Worm (Caenorhabditis elegans) whole organism, L3 larva: ENCODE data around the gene C17B7.9.

ENCODE experiments used
- R02D3.7 ChIP-seq: fragments of 150-350 bp; optimal IDR thresholded peaks from 2 replicates; lab custom pipeline; 2014; ENCODE audit warnings: missing biosample characterization, missing genetic modification characterization
- ZK546.5 ChIP-seq: sonication (generic microtip); optimal IDR thresholded peaks from 2 replicates; lab custom pipeline; 2017; ENCODE audit warnings: missing biosample characterization, missing genetic modification characterization
- aly-2 ChIP-seq: fragments of 150-350 bp; optimal IDR thresholded peaks from 2 replicates; lab custom pipeline; 2014; ENCODE audit warnings: missing biosample characterization, missing genetic modification characterization
- ama-1 ChIP-seq: fragments of 150-350 bp; optimal IDR thresholded peaks from 2 replicates; lab custom pipeline; 2018
- ceh-16 ChIP-seq: sonication (generic microtip); optimal IDR thresholded peaks from 2 replicates; lab custom pipeline; 2017; ENCODE audit warnings: missing biosample characterization, missing genetic modification characterization
- ceh-82 ChIP-seq: fragments of 150-350 bp; optimal IDR thresholded peaks from 2 replicates; lab custom pipeline; 2014; ENCODE audit warnings: missing biosample characterization, missing genetic modification characterization
- ceh-9 ChIP-seq: sonication (generic microtip); optimal IDR thresholded peaks from 2 replicates; lab custom pipeline; 2018; ENCODE audit warnings: missing biosample characterization, missing genetic modification characterization
- daf-12 ChIP-seq: fragments of 150-350 bp; optimal IDR thresholded peaks from 2 replicates; lab custom pipeline; 2014; ENCODE audit warnings: missing biosample characterization, missing genetic modification reagents, missing genetic modification characterization
- egl-27 ChIP-seq: sonication (generic microtip); optimal IDR thresholded peaks from 4 replicates; lab custom pipeline; 2017; ENCODE audit warnings: missing biosample characterization, missing genetic modification reagents, missing genetic modification characterization
- egl-5 ChIP-seq: fragments of 150-350 bp; optimal IDR thresholded peaks from 2 replicates; lab custom pipeline; 2017; ENCODE audit warnings: missing biosample characterization, missing genetic modification reagents, missing genetic modification characterization, inconsistent platforms
- elt-2 ChIP-seq: sonication (generic microtip); optimal IDR thresholded peaks from 2 replicates; lab custom pipeline; 2016; ENCODE audit warnings: missing genetic modification reagents, mild to moderate bottlenecking, missing genetic modification characterization, missing compliant biosample characterization
- elt-3 ChIP-seq, 3 experiments: fragments of 150-350 bp in 1 of 3; sonication (generic microtip) in 2 of 3; optimal IDR thresholded peaks; 2 replicates in 2 of 3; 4 replicates in 1 of 3; lab custom pipeline; 2014 to 2017; ENCODE audit warnings: missing biosample characterization in 3 of 3, missing genetic modification characterization in 3 of 3
- eor-1 ChIP-seq, 2 experiments: fragments of 150-350 bp; optimal IDR thresholded peaks; 2 replicates each; lab custom pipeline; 2014 to 2018; ENCODE audit warnings: missing biosample characterization in 2 of 2, missing genetic modification characterization in 2 of 2
- fkh-10 ChIP-seq: sonication (generic microtip); optimal IDR thresholded peaks from 2 replicates; lab custom pipeline; 2017; ENCODE audit warnings: missing biosample characterization, missing genetic modification reagents, missing genetic modification characterization
- fkh-2 ChIP-seq: fragments of 150-350 bp; optimal IDR thresholded peaks from 2 replicates; lab custom pipeline; 2014; ENCODE audit warnings: missing biosample characterization, missing genetic modification reagents, missing genetic modification characterization
- fos-1 ChIP-seq: fragments of 150-350 bp; optimal IDR thresholded peaks from 2 replicates; lab custom pipeline; 2014; ENCODE audit warnings: missing biosample characterization, missing genetic modification characterization
- hmg-11 ChIP-seq: sonication (generic microtip); optimal IDR thresholded peaks from 2 replicates; lab custom pipeline; 2016; ENCODE audit warnings: missing genetic modification characterization, missing compliant biosample characterization
- lin-15B ChIP-seq: fragments of 150-350 bp; optimal IDR thresholded peaks from 2 replicates; lab custom pipeline; 2014; ENCODE audit warnings: missing biosample characterization, missing genetic modification characterization
- lin-39 ChIP-seq: fragments of 150-350 bp; optimal IDR thresholded peaks from 2 replicates; lab custom pipeline; 2018; ENCODE audit warnings: missing biosample characterization, missing genetic modification reagents, missing genetic modification characterization
- lsy-12 ChIP-seq: sonication (generic microtip); optimal IDR thresholded peaks from 2 replicates; lab custom pipeline; 2016; ENCODE audit warnings: mild to moderate bottlenecking, missing genetic modification characterization, missing compliant biosample characterization
- mdl-1 ChIP-seq: fragments of 150-350 bp; optimal IDR thresholded peaks from 2 replicates; lab custom pipeline; 2014; ENCODE audit warnings: missing biosample characterization, missing genetic modification characterization
- mml-1 ChIP-seq: fragments of 150-350 bp; sonication (generic microtip); optimal IDR thresholded peaks from 3 replicates; lab custom pipeline; 2014; ENCODE audit warnings: missing biosample characterization, missing genetic modification characterization
- nfya-1 ChIP-seq: sonication (generic microtip); optimal IDR thresholded peaks from 2 replicates; lab custom pipeline; 2017; ENCODE audit warnings: missing genetic modification characterization, mild to moderate bottlenecking, missing compliant biosample characterization, antibody characterized with exemption, moderate library complexity; ENCODE audit not compliant: insufficient read depth
- nhr-23 ChIP-seq: fragments of 150-350 bp; optimal IDR thresholded peaks from 2 replicates; lab custom pipeline; 2014; ENCODE audit warnings: missing biosample characterization, missing genetic modification reagents, missing genetic modification characterization
- nhr-25 ChIP-seq: sonication (generic microtip); optimal IDR thresholded peaks from 2 replicates; lab custom pipeline; 2017; ENCODE audit warnings: missing biosample characterization, missing genetic modification characterization
- nhr-28 ChIP-seq: fragments of 150-350 bp; optimal IDR thresholded peaks from 2 replicates; lab custom pipeline; 2014; ENCODE audit warnings: missing biosample characterization, missing genetic modification characterization
- nhr-67 ChIP-seq: fragments of 150-350 bp; optimal IDR thresholded peaks from 2 replicates; lab custom pipeline; 2014; ENCODE audit warnings: missing biosample characterization, missing genetic modification characterization
- nhr-76 ChIP-seq: fragments of 150-350 bp; sonication (generic microtip); optimal IDR thresholded peaks from 5 replicates; lab custom pipeline; 2014; ENCODE audit warnings: missing biosample characterization, missing genetic modification characterization
- nhr-77 ChIP-seq: fragments of 150-350 bp; optimal IDR thresholded peaks from 2 replicates; lab custom pipeline; 2014; ENCODE audit warnings: missing biosample characterization, missing genetic modification characterization
- pha-4 ChIP-seq: fragments of 150-350 bp; optimal IDR thresholded peaks from 2 replicates; lab custom pipeline; 2014; ENCODE audit warnings: missing biosample characterization, missing genetic modification reagents, missing genetic modification characterization
- pqm-1 ChIP-seq: fragments of 150-350 bp; optimal IDR thresholded peaks from 2 replicates; lab custom pipeline; 2017; ENCODE audit warnings: missing biosample characterization, missing genetic modification characterization, inconsistent platforms
- sea-2 ChIP-seq: fragments of 150-350 bp; sonication (generic microtip); optimal IDR thresholded peaks from 4 replicates; lab custom pipeline; 2014; ENCODE audit warnings: missing biosample characterization, missing genetic modification reagents, missing genetic modification characterization
- skn-1 ChIP-seq: fragments of 150-350 bp; optimal IDR thresholded peaks from 2 replicates; lab custom pipeline; 2014; ENCODE audit warnings: missing biosample characterization, missing genetic modification characterization
- snpc-4 ChIP-seq: fragments of 150-350 bp; optimal IDR thresholded peaks from 2 replicates; lab custom pipeline; 2014; ENCODE audit warnings: missing biosample characterization, missing genetic modification characterization
- tbx-2 ChIP-seq: sonication (generic microtip); optimal IDR thresholded peaks from 2 replicates; lab custom pipeline; 2016; ENCODE audit warnings: mild to moderate bottlenecking, missing genetic modification characterization, missing compliant biosample characterization
- unc-39 ChIP-seq: sonication (generic microtip); optimal IDR thresholded peaks from 4 replicates; lab custom pipeline; 2017; ENCODE audit warnings: missing biosample characterization, missing genetic modification characterization
- ztf-11 ChIP-seq: fragments of 150-350 bp; optimal IDR thresholded peaks from 2 replicates; lab custom pipeline; 2014; ENCODE audit warnings: missing biosample characterization, missing genetic modification characterization
- ztf-4 ChIP-seq: fragments of 150-350 bp; optimal IDR thresholded peaks from 2 replicates; lab custom pipeline; 2014; ENCODE audit warnings: missing biosample characterization, missing genetic modification characterization

The C17B7.9 gene

DNA sequence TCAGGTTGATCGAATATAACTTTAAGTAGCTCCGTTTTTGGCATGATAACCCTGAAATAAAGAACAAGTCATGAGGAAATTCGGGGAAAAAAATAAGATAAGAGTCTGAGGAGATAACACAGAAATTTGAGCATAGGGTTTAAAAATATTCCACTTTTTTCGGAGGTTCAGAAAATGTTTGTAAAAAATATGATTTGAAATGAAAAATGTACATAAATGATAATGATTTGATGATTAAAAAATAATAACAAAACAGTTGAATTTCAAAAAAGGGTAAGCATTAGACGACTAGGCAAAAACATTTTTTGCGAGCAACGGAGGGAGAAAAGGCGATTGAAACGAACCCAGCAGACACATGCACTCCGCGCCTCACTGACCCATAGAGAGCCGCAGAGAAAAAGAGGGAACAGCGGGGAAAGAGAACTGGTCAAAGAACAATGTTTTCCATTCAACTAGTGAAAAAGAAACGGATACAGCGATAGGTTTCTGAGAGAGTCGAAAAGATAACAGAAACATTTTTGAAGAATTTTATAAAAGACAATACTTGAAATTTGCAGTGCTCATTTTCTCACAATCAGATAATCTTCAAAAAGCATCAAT is 19.8 kb downstream of the C17B7.9 start, which contains the start of gene arrd-18:
TSS of gene arrd-18 (minus strand) at position 51 of the 600 bp plus-strand sequence.
- TF ChIP-seq fos-1 (tag; lab: Kevin White, UChicago), result no peak
- TF ChIP-seq ztf-4 (tag; lab: Kevin White, UChicago), result no peak
- TF ChIP-seq fkh-10 (GFP tag; lab: Kevin White, UChicago), result no peak
- no peak for TF ChIP-seq nhr-76
- TF ChIP-seq tbx-2 (tag; lab: Kevin White, UChicago), result no peak
- TF ChIP-seq ceh-82 (tag; lab: Kevin White, UChicago), result no peak
- TF ChIP-seq daf-12, result no peak
- no peak for TF ChIP-seq eor-1 (tag; optimal IDR thresholded peaks at IDR 0.05; lab: Kevin White, UChicago)
- TF ChIP-seq fkh-2 (tag; lab: Kevin White, UChicago), result no peak
- TF ChIP-seq snpc-4 (tag; lab: Kevin White, UChicago), result peak; percentile 14
- TF ChIP-seq ceh-16, result no peak
- TF ChIP-seq R02D3.7 (tag; lab: Kevin White, UChicago), result no peak
- no peak for TF ChIP-seq mml-1 (tag; lab: Kevin White, UChicago)
- no peak for TF ChIP-seq mdl-1 (tag; lab: Kevin White, UChicago)
- no peak for TF ChIP-seq ZK546.5
- no peak for TF ChIP-seq lsy-12 (tag; lab: Kevin White, UChicago)
- TF ChIP-seq egl-5, result no peak
- TF ChIP-seq aly-2 (tag; lab: Kevin White, UChicago), result no peak
- TF ChIP-seq nfya-1 (tag; lab: Kevin White, UChicago), result peak; percentile 27
- TF ChIP-seq elt-2, result peak; percentile 38
- TF ChIP-seq nhr-67, result no peak
- TF ChIP-seq lin-39 (tag; lab: Kevin White, UChicago), result no peak
- TF ChIP-seq hmg-11 (tag; lab: Kevin White, UChicago), result peak; percentile 50
- no peak for TF ChIP-seq pha-4 (tag; lab: Kevin White, UChicago)
- no peak for TF ChIP-seq egl-27
- no peak for TF ChIP-seq nhr-77 (tag; lab: Kevin White, UChicago)
- no peak for TF ChIP-seq ztf-11 (tag; lab: Kevin White, UChicago)
- no peak for TF ChIP-seq sea-2 (GFP tag; lab: Kevin White, UChicago)
- TF ChIP-seq nhr-25 (tag; lab: Kevin White, UChicago), result no peak

DNA sequence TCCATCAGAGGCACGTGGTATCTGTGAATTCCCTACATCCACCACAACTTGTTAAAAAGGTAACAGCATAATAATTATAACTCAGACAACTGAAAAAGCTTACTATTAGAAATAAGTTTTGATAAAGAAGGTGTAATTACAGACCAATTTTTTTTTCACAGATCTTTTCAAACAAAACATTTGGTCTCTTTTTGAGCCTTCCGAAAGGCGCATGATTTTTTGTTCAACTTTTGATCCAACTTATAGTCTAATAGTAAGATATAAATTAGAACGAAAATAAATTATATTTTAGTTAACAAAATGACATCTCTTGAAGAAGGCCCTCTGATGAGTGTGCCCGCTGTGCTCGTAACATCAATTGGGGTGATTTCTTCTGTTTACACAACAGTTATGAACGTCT is 23.8 kb downstream of the C17B7.9 start, which contains the start of gene srbc-3:
TSS of gene srbc-3 (plus strand) at position 301 of the 400 bp plus-strand sequence.
- TF ChIP-seq egl-27, result no peak
- no peak for TF ChIP-seq lin-15B (tag; lab: Kevin White, UChicago)
- TF ChIP-seq lin-39 (tag; lab: Kevin White, UChicago), result no peak
- TF ChIP-seq pqm-1, result no peak
- no peak for TF ChIP-seq ama-1 (lab: Kevin White, UChicago)
- no peak for TF ChIP-seq nhr-23
- TF ChIP-seq elt-2, result no peak
- no peak for TF ChIP-seq nhr-77 (tag; lab: Kevin White, UChicago)
- no peak for TF ChIP-seq fkh-2 (tag; lab: Kevin White, UChicago)
- TF ChIP-seq ceh-9 (tag; lab: Kevin White, UChicago), result no peak
- TF ChIP-seq pha-4 (tag; lab: Kevin White, UChicago), result no peak
- TF ChIP-seq elt-3 (tag; optimal IDR thresholded peaks at IDR 0.05; lab: Kevin White, UChicago), result no peak
- no peak for TF ChIP-seq ceh-82 (tag; lab: Kevin White, UChicago)
- no peak for TF ChIP-seq hmg-11 (tag; lab: Kevin White, UChicago)
- no peak for TF ChIP-seq tbx-2 (tag; lab: Kevin White, UChicago)
- no peak for TF ChIP-seq sea-2 (GFP tag; lab: Kevin White, UChicago)

DNA sequence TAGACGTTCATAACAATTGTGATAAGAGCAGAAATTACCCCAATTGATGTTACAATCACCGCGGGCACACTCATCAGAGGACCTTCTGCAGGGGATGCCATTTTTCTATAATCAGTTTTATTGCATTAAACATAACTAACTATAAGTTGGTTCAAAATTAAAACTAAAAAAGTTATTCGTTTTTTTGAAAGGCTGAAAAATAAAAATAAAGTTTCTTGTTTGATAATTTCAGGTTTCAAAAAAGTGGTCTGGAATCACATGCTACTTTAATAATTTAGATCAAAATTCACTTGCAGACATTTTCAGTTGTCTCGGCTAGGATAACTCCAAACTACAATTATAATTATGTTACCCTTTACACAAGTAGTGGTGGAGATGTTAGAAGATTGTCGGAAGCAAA is 30.0 kb downstream of the C17B7.9 start, which contains the start of gene srbc-1:
TSS of gene srbc-1 (minus strand) at position 101 of the 400 bp plus-strand sequence.
- TF ChIP-seq fos-1 (tag; lab: Kevin White, UChicago) (no peak), egl-5 (no peak), nhr-28 (tag; lab: Kevin White, UChicago) (no peak), skn-1 (tag; lab: Kevin White, UChicago) (no peak), ceh-9 (tag; lab: Kevin White, UChicago) (no peak), tbx-2 (tag; lab: Kevin White, UChicago) (no peak), unc-39 (tag; lab: Kevin White, UChicago) (no peak), ztf-4 (tag; lab: Kevin White, UChicago) (no peak), eor-1 (tag; optimal IDR thresholded peaks at IDR 0.05; lab: Kevin White, UChicago) (no peak)
